Fruit fly (Drosophila melanogaster): ENCODE data around the gene CrebA.

Gene CrebA

DNA sequence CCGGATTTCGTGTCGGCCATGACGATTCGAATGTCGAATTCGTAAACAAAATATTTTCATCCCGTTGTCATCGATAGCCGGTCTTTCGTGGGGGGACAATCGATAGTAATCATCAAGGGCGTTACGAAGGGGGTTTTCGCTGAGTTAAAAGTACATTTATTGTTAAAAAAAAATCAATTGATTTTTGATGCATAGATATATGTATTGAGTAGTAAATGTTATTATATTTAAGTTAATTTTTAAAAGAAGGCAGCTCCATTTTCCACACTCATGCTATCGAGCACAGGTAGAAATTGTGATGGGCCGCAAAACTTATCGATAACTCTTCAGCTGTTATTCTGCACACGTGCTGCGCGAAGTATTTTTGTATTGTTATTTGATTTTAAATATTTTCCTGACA, 45.3 kb downstream of the CrebA start, which contains the start of the genes mrn and CG12301 (continued):
- TF ChIP-seq Abd-B (GFP tag; optimal IDR thresholded peaks at IDR 0.05) (no peak), CG12155 (GFP tag; optimal IDR thresholded peaks at IDR 0.05) (peak; percentile 82), CG3163 (GFP tag; optimal IDR thresholded peaks at IDR 0.05) (no peak), TFAM (GFP tag; optimal IDR thresholded peaks at IDR 0.05) (no peak), CG15696 (tag; optimal IDR thresholded peaks at IDR 0.05) (peak; percentile 7), CG42726 (GFP tag; IDR thresholded peaks at IDR 0.05; ENCODE audit: partially characterized antibody) (peak; percentile 75), ems (GFP tag; optimal IDR thresholded peaks at IDR 0.05) (peak; percentile 65), pros (GFP tag; optimal IDR thresholded peaks at IDR 0.05) (no peak), gem (tag; optimal IDR thresholded peaks at IDR 0.05) (no peak), nom (GFP tag; optimal IDR thresholded peaks at IDR 0.05) (no peak), CG7745 (tag; optimal IDR thresholded peaks at IDR 0.05) (no peak), dpn (GFP tag; optimal IDR thresholded peaks at IDR 0.05) (peak; percentile 71 to 82), Vsx1 (GFP tag; optimal IDR thresholded peaks at IDR 0.05) (no peak), sna (GFP tag; IDR thresholded peaks at IDR 0.05; ENCODE audit: partially characterized antibody) (peak; percentile 96), Hand (GFP tag; optimal IDR thresholded peaks at IDR 0.05) (no peak), crp (GFP tag; optimal IDR thresholded peaks at IDR 0.05) (peak; percentile 49 to 89), CG2120 (GFP tag; optimal IDR thresholded peaks at IDR 0.05) (peak; percentile 91), CG15073 (GFP tag; optimal IDR thresholded peaks at IDR 0.05) (no peak), CG17568 (GFP tag; optimal IDR thresholded peaks at IDR 0.05) (no peak), bab2 (GFP tag; optimal IDR thresholded peaks at IDR 0.05) (peak; percentile 44), Ravus (GFP tag; IDR thresholded peaks at IDR 0.05) (no peak), maf-S (GFP tag; optimal IDR thresholded peaks at IDR 0.05) (no peak), kni (GFP tag; optimal IDR thresholded peaks at IDR 0.05) (no peak), CG8765 (GFP tag; IDR thresholded peaks at IDR 0.05) (peak; percentile 95), CG12659 (GFP tag; optimal IDR thresholded peaks at IDR 0.05) (peak; percentile 84), Sox100B (GFP tag; optimal IDR thresholded peaks at IDR 0.05) (no peak), abd-A (tag; optimal IDR thresholded peaks at IDR 0.05) (no peak), otp (GFP tag; IDR thresholded peaks at IDR 0.05) (peak; percentile 47; the same call in 2 of the 3 replicates), CG3281 (GFP tag; optimal IDR thresholded peaks at IDR 0.05) (peak; percentile 83), CG32532 (GFP tag; IDR thresholded peaks at IDR 0.05) (peak; percentile 94), vfl (GFP tag; optimal IDR thresholded peaks at IDR 0.05) (peak; percentile 79), CG6854 (GFP tag; optimal IDR thresholded peaks at IDR 0.05) (peak; percentile 34), CG6254 (GFP tag; optimal IDR thresholded peaks at IDR 0.05) (no peak), gsb (GFP tag; IDR thresholded peaks at IDR 0.05) (peak; percentile 52; the same call in 1 of the 2 replicates), Ptx1 (GFP tag; IDR thresholded peaks at IDR 0.05) (peak; percentile 87), Hr51 (GFP tag; optimal IDR thresholded peaks at IDR 0.05) (peak in 1 of 2 experiments; percentile 67), pum (GFP tag; optimal IDR thresholded peaks at IDR 0.05) (peak; percentile 48), CG2875 (GFP tag; optimal IDR thresholded peaks at IDR 0.05) (no peak), toy (GFP tag; IDR thresholded peaks at IDR 0.05) (0 out of 2 replicates have a peak, but pooled peaks have one; percentile 39), CG13775 (GFP tag; optimal IDR thresholded peaks at IDR 0.05) (peak; percentile 89), CG14860 (GFP tag; IDR thresholded peaks at IDR 0.05; ENCODE audit: partially characterized antibody) (peak; percentile 95), CG3847 (GFP tag; IDR thresholded peaks at IDR 0.05) (peak; percentile 85), lov (optimal IDR thresholded peaks at IDR 0.05) (no peak), lov (GFP tag; IDR thresholded peaks at IDR 0.05) (0 out of 3 replicates have a peak, but pooled peaks have one; percentile 37), CG4404 (GFP tag; IDR thresholded peaks at IDR 0.05) (peak; percentile 90), Pdp1 (GFP tag; optimal IDR thresholded peaks at IDR 0.05) (peak in 1 of 2 experiments; percentile 76), Ada2b (GFP tag; IDR thresholded peaks at IDR 0.05) (peak; percentile 80), ATbp (GFP tag; optimal IDR thresholded peaks at IDR 0.05) (no peak), dmrt11E (tag; optimal IDR thresholded peaks at IDR 0.05) (peak; percentile 36), CG13123 (GFP tag; optimal IDR thresholded peaks at IDR 0.05) (peak; percentile 11)

Data from whole organism, embryonic.